Fruit fly (Drosophila melanogaster): ENCODE results near the gene CG34277.

The CG34277 gene

DNA sequence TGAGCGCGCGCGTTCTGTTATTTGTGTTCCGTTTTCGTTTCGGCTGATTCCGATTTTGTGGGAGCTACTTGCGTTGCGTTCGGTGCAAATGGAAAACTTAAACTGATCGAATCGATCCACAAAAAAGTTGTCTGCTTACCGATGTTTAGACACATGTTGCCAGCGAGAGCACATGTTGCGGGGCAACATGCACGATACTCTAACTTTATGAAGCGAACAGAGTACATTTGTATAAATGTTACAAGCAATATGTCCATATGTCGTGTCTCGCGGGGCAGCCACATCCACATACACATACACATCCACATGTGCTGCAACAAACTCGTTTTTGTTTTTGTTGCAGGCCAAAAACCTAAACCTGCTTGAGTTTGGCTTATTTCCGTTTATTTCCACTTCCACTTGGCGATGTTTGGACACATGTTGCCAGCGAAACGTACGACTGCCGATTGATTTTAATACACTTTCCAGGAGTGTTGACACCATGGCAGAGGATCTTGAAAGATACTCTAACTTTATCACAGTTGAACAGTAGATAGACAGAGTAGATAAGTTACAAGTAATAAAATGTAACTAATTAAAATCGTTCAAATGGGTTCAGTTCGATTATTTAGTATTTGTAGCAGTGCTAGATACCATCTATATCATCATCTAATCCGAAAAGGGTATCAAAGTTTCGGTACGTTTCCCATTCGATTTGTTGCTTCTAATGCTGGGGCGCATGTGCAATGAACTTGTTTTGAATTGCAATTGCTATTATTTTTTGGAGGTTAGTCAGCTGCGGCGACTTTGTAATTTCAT lies 45.4 kb upstream of the CG34277 start (continued):
- TF ChIP-seq CG1024 (GFP tag; IDR thresholded peaks at IDR 0.05) (no peak), wor (GFP tag; IDR thresholded peaks at IDR 0.05) (no peak), CG16815 (GFP tag; optimal IDR thresholded peaks at IDR 0.05) (no peak), CoRest (tag; optimal IDR thresholded peaks at IDR 0.05) (no peak), Mad (GFP tag; optimal IDR thresholded peaks at IDR 0.05) (no peak), Sry-β (GFP tag; optimal IDR thresholded peaks at IDR 0.05) (no peak), Gug (GFP tag; IDR thresholded peaks at IDR 0.05) (no peak), CG17186 (GFP tag; optimal IDR thresholded peaks at IDR 0.05) (no peak), CG32772 (GFP tag; IDR thresholded peaks at IDR 0.05) (no peak), B-H1 (GFP tag; IDR thresholded peaks at IDR 0.05) (no peak), CG6272 (GFP tag; IDR thresholded peaks at IDR 0.05) (no peak), odd (GFP tag; optimal IDR thresholded peaks at IDR 0.05) (no peak), Atf6 (GFP tag; IDR thresholded peaks at IDR 0.05) (no peak), nom (GFP tag; optimal IDR thresholded peaks at IDR 0.05) (peak; percentile 74), run (tag; optimal IDR thresholded peaks at IDR 0.05) (no peak), Hr78 (GFP tag; optimal IDR thresholded peaks at IDR 0.05) (no peak), vfl (GFP tag; optimal IDR thresholded peaks at IDR 0.05) (no peak), Mes4 (GFP tag; optimal IDR thresholded peaks at IDR 0.05) (no peak), H15 (GFP tag; IDR thresholded peaks at IDR 0.05) (no peak), Hand (GFP tag; optimal IDR thresholded peaks at IDR 0.05) (no peak), CG1602 (GFP tag; optimal IDR thresholded peaks at IDR 0.05) (no peak), Dll (GFP tag; IDR thresholded peaks at IDR 0.05; ENCODE audit: partially characterized antibody) (no peak), toy (GFP tag; IDR thresholded peaks at IDR 0.05) (no peak), salm (tag; optimal IDR thresholded peaks at IDR 0.05) (no peak), Myb (GFP tag; optimal IDR thresholded peaks at IDR 0.05) (no peak), Scr (GFP tag; IDR thresholded peaks at IDR 0.05; ENCODE audit: partially characterized antibody) (no peak), Pdp1 (GFP tag; optimal IDR thresholded peaks at IDR 0.05) (peak in 1 of 2 experiments; percentile 1), CG17829 (tag; optimal IDR thresholded peaks at IDR 0.05) (no peak), CHES-1-like (GFP tag; optimal IDR thresholded peaks at IDR 0.05) (no peak), CG11560 (tag; IDR thresholded peaks at IDR 0.05) (no peak), ham (GFP tag; IDR thresholded peaks at IDR 0.05) (no peak), Optix (GFP tag; IDR thresholded peaks at IDR 0.05) (no peak), CG34422 (GFP tag; IDR thresholded peaks at IDR 0.05) (no peak), CG8478 (optimal IDR thresholded peaks at IDR 0.05) (no peak), CG3407 (GFP tag; optimal IDR thresholded peaks at IDR 0.05) (no peak), seq (GFP tag; IDR thresholded peaks at IDR 0.05) (no peak), vvl (GFP tag; IDR thresholded peaks at IDR 0.05) (0 out of 2 replicates have a peak, but pooled peaks have one; percentile 23), pum (GFP tag; optimal IDR thresholded peaks at IDR 0.05) (no peak), pfk (GFP tag; optimal IDR thresholded peaks at IDR 0.05) (peak; percentile 25), pb (GFP tag; optimal IDR thresholded peaks at IDR 0.05) (no peak), Dip2 (GFP tag; IDR thresholded peaks at IDR 0.05) (no peak), danr (GFP tag; IDR thresholded peaks at IDR 0.05) (no peak), CG13123 (GFP tag; optimal IDR thresholded peaks at IDR 0.05) (no peak), HLHmδ (GFP tag; optimal IDR thresholded peaks at IDR 0.05) (no peak), CG10267 (tag; optimal IDR thresholded peaks at IDR 0.05) (no peak), h (optimal IDR thresholded peaks at IDR 0.05) (no peak), fd102C (GFP tag; optimal IDR thresholded peaks at IDR 0.05) (no peak), Lpt (GFP tag; optimal IDR thresholded peaks at IDR 0.05) (no peak), CG16813 (GFP tag; IDR thresholded peaks at IDR 0.05; ENCODE audit: partially characterized antibody) (no peak), z (GFP tag; IDR thresholded peaks at IDR 0.05) (no peak), Lhr (GFP tag; optimal IDR thresholded peaks at IDR 0.05) (no peak)
